Fruit fly (Drosophila melanogaster): Measurements from ENCODE around the gene ppk18.

ppk18 gene

dm6 chr2L:9790535-9790992 is 19.8 kb upstream of the ppk18 start, which contains the start of gene CG4036 (continued):
- TF ChIP-seq CG10147 (GFP tag; optimal IDR thresholded peaks at IDR 0.05), result no peak
- TF ChIP-seq CG8765 (GFP tag; IDR thresholded peaks at IDR 0.05), result no peak
- TF ChIP-seq fd64A (GFP tag; optimal IDR thresholded peaks at IDR 0.05), result no peak
- no peak for TF ChIP-seq Antp (GFP tag; optimal IDR thresholded peaks at IDR 0.05)
- TF ChIP-seq CG1603 (tag; optimal IDR thresholded peaks at IDR 0.05), result peak; percentile 72
- no peak for TF ChIP-seq Six4 (GFP tag; optimal IDR thresholded peaks at IDR 0.05)
- TF ChIP-seq E2f2 (GFP tag; IDR thresholded peaks at IDR 0.05), result peak; percentile 51; the same call in 1 of the 2 replicates
- no peak for TF ChIP-seq otp (GFP tag; IDR thresholded peaks at IDR 0.05)
- TF ChIP-seq Bgb (GFP tag; IDR thresholded peaks at IDR 0.05; ENCODE audit: partially characterized antibody), result peak; percentile 74
- peak; percentile 78; the same call in 1 of the 2 replicates for TF ChIP-seq MBD-R2 (GFP tag; IDR thresholded peaks at IDR 0.05)
- TF ChIP-seq CG13624 (GFP tag; optimal IDR thresholded peaks at IDR 0.05), result peak; percentile 10
- TF ChIP-seq unc-4 (GFP tag; IDR thresholded peaks at IDR 0.05; ENCODE audit: partially characterized antibody), result 0 out of 2 replicates have a peak, but pooled peaks have one; percentile 37
- no peak for TF ChIP-seq org-1 (GFP tag; optimal IDR thresholded peaks at IDR 0.05)
- peak; percentile 35 for TF ChIP-seq CG15601 (tag; optimal IDR thresholded peaks at IDR 0.05)
- TF ChIP-seq kah (GFP tag; optimal IDR thresholded peaks at IDR 0.05), result no peak
- no peak for TF ChIP-seq zf30C (GFP tag; optimal IDR thresholded peaks at IDR 0.05)
- no peak for TF ChIP-seq CG17359 (tag; optimal IDR thresholded peaks at IDR 0.05)
- no peak for TF ChIP-seq Ptx1 (GFP tag; IDR thresholded peaks at IDR 0.05)
- TF ChIP-seq Xrp1 (GFP tag; IDR thresholded peaks at IDR 0.05), result no peak
- no peak for TF ChIP-seq ham (GFP tag; IDR thresholded peaks at IDR 0.05)
- no peak for TF ChIP-seq CG7372 (GFP tag; IDR thresholded peaks at IDR 0.05)
- TF ChIP-seq Sox102F (GFP tag; optimal IDR thresholded peaks at IDR 0.05), result no peak
- TF ChIP-seq CG13296 (GFP tag; optimal IDR thresholded peaks at IDR 0.05), result no peak
- TF ChIP-seq D19A (tag; optimal IDR thresholded peaks at IDR 0.05), result no peak
- TF ChIP-seq grn (GFP tag; optimal IDR thresholded peaks at IDR 0.05), result no peak
- TF ChIP-seq her (GFP tag; optimal IDR thresholded peaks at IDR 0.05), result no peak
- no peak for TF ChIP-seq pho (GFP tag; optimal IDR thresholded peaks at IDR 0.05)
- TF ChIP-seq CG4282 (GFP tag; optimal IDR thresholded peaks at IDR 0.05), result no peak
- TF ChIP-seq CG17829 (tag; optimal IDR thresholded peaks at IDR 0.05), result peak; percentile 40
- TF ChIP-seq Dref (GFP tag; IDR thresholded peaks at IDR 0.05), result peak; percentile 36; the same call in 1 of the 2 replicates
- TF ChIP-seq toy (GFP tag; IDR thresholded peaks at IDR 0.05), result no peak
- TF ChIP-seq CG31365 (tag; optimal IDR thresholded peaks at IDR 0.05), result no peak
- no peak for TF ChIP-seq lola (GFP tag; optimal IDR thresholded peaks at IDR 0.05)
- peak; percentile 10 for TF ChIP-seq Max (GFP tag; optimal IDR thresholded peaks at IDR 0.05)
- no peak for TF ChIP-seq CG17186 (GFP tag; optimal IDR thresholded peaks at IDR 0.05)
- peak; percentile 33 for TF ChIP-seq CG30020 (tag; optimal IDR thresholded peaks at IDR 0.05)
- no peak for TF ChIP-seq Eip74EF (GFP tag; optimal IDR thresholded peaks at IDR 0.05)
- TF ChIP-seq Taf1 (GFP tag; IDR thresholded peaks at IDR 0.05), result no peak
- TF ChIP-seq vnd (GFP tag; IDR thresholded peaks at IDR 0.05; ENCODE audit: partially characterized antibody), result no peak
- no peak for TF ChIP-seq dmrt99B (tag; optimal IDR thresholded peaks at IDR 0.05)
- no peak for TF ChIP-seq zfh1 (GFP tag; IDR thresholded peaks at IDR 0.05)
- no peak for TF ChIP-seq Usf (GFP tag; optimal IDR thresholded peaks at IDR 0.05)
- peak; percentile 75 for TF ChIP-seq dm (GFP tag; optimal IDR thresholded peaks at IDR 0.05)
- peak; percentile 59 for TF ChIP-seq CG13287 (GFP tag; IDR thresholded peaks at IDR 0.05; ENCODE audit: partially characterized antibody)
- peak; percentile 59; the same call in 1 of the 3 replicates for TF ChIP-seq Opbp (GFP tag; IDR thresholded peaks at IDR 0.05; ENCODE audit: partially characterized antibody)
- no peak for TF ChIP-seq TFAM (GFP tag; optimal IDR thresholded peaks at IDR 0.05)
- TF ChIP-seq vfl (GFP tag; optimal IDR thresholded peaks at IDR 0.05), result no peak
- TF ChIP-seq CG7786 (GFP tag; optimal IDR thresholded peaks at IDR 0.05), result no peak
- TF ChIP-seq ash1 (GFP tag; optimal IDR thresholded peaks at IDR 0.05), result no peak
- no peak for TF ChIP-seq tin (GFP tag; optimal IDR thresholded peaks at IDR 0.05)
- TF ChIP-seq sna (GFP tag; IDR thresholded peaks at IDR 0.05; ENCODE audit: partially characterized antibody), result no peak
